Fruit fly (Drosophila melanogaster): ENCODE data around the gene vari.

Gene vari

dm6 chr2L:20759809-20760485 lies 36.9 kb downstream of the vari start:
- TF ChIP-seq CTCF (optimal IDR thresholded peaks at IDR 0.05) (no peak), CG8478 (optimal IDR thresholded peaks at IDR 0.05) (no peak)

- TF ChIP-seq CTCF (optimal IDR thresholded peaks at IDR 0.05): no peak
- no peak for TF ChIP-seq CG8478 (optimal IDR thresholded peaks at IDR 0.05)
Measured at dm6 chr2L:20758847-20759465, 37.9 kb downstream of the vari start.

dm6 chr2L:20758188-20758846 lies 38.5 kb downstream of the vari start:
- TF ChIP-seq CG8478 (optimal IDR thresholded peaks at IDR 0.05) (no peak), CTCF (optimal IDR thresholded peaks at IDR 0.05) (no peak)

- TF ChIP-seq CTCF (optimal IDR thresholded peaks at IDR 0.05) (peak in 1 of 2 experiments; percentile 35), CG8478 (optimal IDR thresholded peaks at IDR 0.05) (no peak)
Measured at dm6 chr2L:20757808-20758187, 39.0 kb downstream of the vari start, which contains the start of the genes Rhau and dia. TSS of gene Rhau (minus strand) at chr2L:20757985. TSS of gene dia (plus strand) at chr2L:20758144.

DNA sequence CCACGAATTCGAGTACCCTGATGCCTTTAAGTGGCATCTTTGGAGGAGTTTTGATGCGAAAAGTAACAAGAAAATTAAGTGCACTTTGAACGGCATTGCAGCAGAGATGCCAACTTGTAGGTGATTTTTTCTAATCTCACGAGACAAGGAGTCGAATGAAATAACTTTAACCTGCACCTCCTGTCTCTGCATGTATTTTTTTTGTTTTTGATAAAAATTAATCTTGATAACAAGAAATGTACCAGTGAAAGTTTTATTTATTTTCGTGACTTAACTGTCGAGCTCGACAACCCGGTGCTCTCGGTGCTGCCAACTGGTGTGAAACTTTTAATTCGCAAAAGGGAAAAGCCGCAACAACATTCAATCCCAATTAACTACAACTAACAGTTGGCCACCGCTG lies 44.7 kb downstream of the vari start, which contains the start of the genes Amacr and Ns4:
Gene Amacr (minus strand): TSS at position 182 of the 400 bp plus-strand sequence.
Gene Ns4 (plus strand): TSS at position 317 of the 400 bp plus-strand sequence.
- TF ChIP-seq CTCF (optimal IDR thresholded peaks at IDR 0.05) (no peak), CG8478 (optimal IDR thresholded peaks at IDR 0.05) (no peak)

Data from S2 (cell line).